Worm (Caenorhabditis elegans) whole organism, L1 larva: ENCODE data around the gene F22F4.9.

Experiments
- aly-2 ChIP-seq: fragments of 150-350 bp; optimal IDR thresholded peaks from 2 replicates; lab custom pipeline; 2014; ENCODE audit warnings: missing biosample characterization, missing genetic modification characterization
- ceh-82 ChIP-seq, 3 experiments: fragments of 150-350 bp in 1 of 3; sonication (generic microtip) in 2 of 3; optimal IDR thresholded peaks; 2 replicates each; lab custom pipeline; 2014 to 2017; ENCODE audit warnings: missing biosample characterization in 3 of 3, missing genetic modification characterization in 3 of 3
- dsc-1 ChIP-seq: sonication (generic microtip); optimal IDR thresholded peaks from 2 replicates; lab custom pipeline; 2016; ENCODE audit warnings: mild to moderate bottlenecking, missing genetic modification characterization, missing compliant biosample characterization
- fkh-10 ChIP-seq: sonication (generic microtip); optimal IDR thresholded peaks from 2 replicates; lab custom pipeline; 2017; ENCODE audit warnings: missing biosample characterization, missing genetic modification reagents, missing genetic modification characterization
- lin-13 ChIP-seq: fragments of 150-350 bp; optimal IDR thresholded peaks from 2 replicates; lab custom pipeline; 2014; ENCODE audit warnings: missing biosample characterization, missing genetic modification reagents, missing genetic modification characterization
- lsy-2 ChIP-seq, 2 experiments: fragments of 150-350 bp; optimal IDR thresholded peaks; 2 replicates each; lab custom pipeline; 2014; ENCODE audit warnings: missing biosample characterization in 2 of 2, missing genetic modification characterization in 2 of 2
- nhr-77 ChIP-seq: fragments of 150-350 bp; optimal IDR thresholded peaks from 2 replicates; lab custom pipeline; 2014; ENCODE audit warnings: missing biosample characterization, missing genetic modification characterization
- unc-62 ChIP-seq: fragments of 150-350 bp; optimal IDR thresholded peaks from 2 replicates; lab custom pipeline; 2014; ENCODE audit warnings: missing biosample characterization, missing genetic modification reagents, missing genetic modification characterization

DNA sequence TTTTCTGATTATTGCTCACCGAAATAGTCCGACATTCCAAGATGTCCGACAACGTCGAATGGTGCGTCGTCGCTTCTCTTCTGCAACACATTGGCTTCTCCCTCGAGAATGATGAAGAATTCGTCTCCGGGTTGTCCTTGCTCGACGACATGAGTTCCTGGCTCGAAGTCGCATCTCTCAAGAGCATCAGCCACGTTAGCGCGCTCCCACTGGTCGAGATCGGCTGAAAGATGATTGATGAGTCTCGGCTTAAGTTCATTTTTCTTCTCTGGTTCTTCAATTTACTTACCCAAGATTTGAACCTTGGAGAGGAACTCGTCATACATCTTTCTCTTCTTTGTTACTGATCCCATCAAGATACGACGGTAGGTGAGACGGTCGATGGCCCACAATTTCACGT, 27.1 kb downstream of the F22F4.9 start:
- TF ChIP-seq unc-62 (GFP tag; lab: Kevin White, UChicago) (no peak), aly-2 (tag; lab: Kevin White, UChicago) (no peak), nhr-77 (no peak), lsy-2 (tag; optimal IDR thresholded peaks at IDR 0.05; lab: Kevin White, UChicago) (no peak), ceh-82 (tag; optimal IDR thresholded peaks at IDR 0.05; lab: Kevin White, UChicago) (no peak), lin-13 (GFP tag; lab: Kevin White, UChicago) (no peak), fkh-10 (GFP tag; lab: Kevin White, UChicago) (no peak), dsc-1 (tag; lab: Kevin White, UChicago) (no peak)
